Worm (Caenorhabditis elegans) whole organism, L2 larva: ENCODE data around the gene tbb-1.

Experiments
- C34F6.9 ChIP-seq: fragments of 150-350 bp; optimal IDR thresholded peaks from 2 replicates; lab custom pipeline; 2014; ENCODE audit warnings: missing biosample characterization, missing genetic modification characterization
- F13H6.1 ChIP-seq: sonication (generic microtip); optimal IDR thresholded peaks from 2 replicates; lab custom pipeline; 2016; ENCODE audit warnings: missing genetic modification characterization, missing compliant biosample characterization
- R02D3.7 ChIP-seq: fragments of 150-350 bp; optimal IDR thresholded peaks from 2 replicates; lab custom pipeline; 2014; ENCODE audit warnings: missing biosample characterization, missing genetic modification characterization
- Y55F3AM.14 ChIP-seq: fragments of 200-800 bp; sonication (Bioruptor generic); optimal IDR thresholded peaks from 2 replicates; lab custom pipeline; 2018; ENCODE audit warnings: mild to moderate bottlenecking, missing genetic modification characterization, missing compliant biosample characterization
- ZK546.5 ChIP-seq: sonication (generic microtip); optimal IDR thresholded peaks from 2 replicates; lab custom pipeline; 2017; ENCODE audit warnings: missing biosample characterization, missing genetic modification characterization
- alr-1 ChIP-seq: fragments of 150-350 bp; optimal IDR thresholded peaks from 2 replicates; lab custom pipeline; 2014; ENCODE audit warnings: missing biosample characterization, missing genetic modification characterization
- aly-2 ChIP-seq: fragments of 150-350 bp; optimal IDR thresholded peaks from 2 replicates; lab custom pipeline; 2014; ENCODE audit warnings: missing biosample characterization, missing genetic modification characterization
- ama-1 ChIP-seq: fragments of 150-350 bp; optimal IDR thresholded peaks from 2 replicates; lab custom pipeline; 2018; ENCODE audit warnings: inconsistent platforms
- blmp-1 ChIP-seq: sonication (generic microtip); optimal IDR thresholded peaks from 2 replicates; lab custom pipeline; 2017; ENCODE audit warnings: missing genetic modification characterization, mild to moderate bottlenecking, missing compliant biosample characterization, antibody characterized with exemption, moderate library complexity; ENCODE audit not compliant: insufficient read depth
- ceh-16 ChIP-seq: fragments of 150-350 bp; optimal IDR thresholded peaks from 2 replicates; lab custom pipeline; 2014; ENCODE audit warnings: missing biosample characterization, missing genetic modification characterization
- ceh-82 ChIP-seq: fragments of 150-350 bp; optimal IDR thresholded peaks from 2 replicates; lab custom pipeline; 2014; ENCODE audit warnings: missing biosample characterization, missing genetic modification characterization
- crh-2 ChIP-seq: sonication (generic microtip); optimal IDR thresholded peaks from 2 replicates; lab custom pipeline; 2017; ENCODE audit warnings: missing biosample characterization, missing genetic modification characterization
- dmd-4 ChIP-seq: sonication (generic microtip); optimal IDR thresholded peaks from 2 replicates; lab custom pipeline; 2017; ENCODE audit warnings: missing biosample characterization, missing genetic modification characterization
- egl-27 ChIP-seq: sonication (generic microtip); optimal IDR thresholded peaks from 3 replicates; lab custom pipeline; 2017; ENCODE audit warnings: missing biosample characterization, missing genetic modification reagents, missing genetic modification characterization
- elt-1 ChIP-seq: fragments of 150-350 bp; optimal IDR thresholded peaks from 2 replicates; lab custom pipeline; 2014; ENCODE audit warnings: missing biosample characterization, missing genetic modification characterization
- elt-3 ChIP-seq: sonication (generic microtip); optimal IDR thresholded peaks from 2 replicates; lab custom pipeline; 2017; ENCODE audit warnings: missing biosample characterization, missing genetic modification characterization
- fos-1 ChIP-seq: fragments of 150-350 bp; optimal IDR thresholded peaks from 2 replicates; lab custom pipeline; 2014; ENCODE audit warnings: missing biosample characterization, missing genetic modification characterization
- gmeb-1 ChIP-seq: fragments of 150-350 bp; optimal IDR thresholded peaks from 2 replicates; lab custom pipeline; 2014; ENCODE audit warnings: missing biosample characterization, missing genetic modification characterization
- lin-11 ChIP-seq: fragments of 150-350 bp; sonication (generic microtip); optimal IDR thresholded peaks from 2 replicates; lab custom pipeline; 2014; ENCODE audit warnings: missing biosample characterization, missing genetic modification characterization, inconsistent platforms, mixed read lengths
- lin-13 ChIP-seq: fragments of 150-350 bp; optimal IDR thresholded peaks from 2 replicates; lab custom pipeline; 2014; ENCODE audit warnings: missing biosample characterization, missing genetic modification reagents, missing genetic modification characterization
- lin-39 ChIP-seq: fragments of 150-350 bp; optimal IDR thresholded peaks from 2 replicates; lab custom pipeline; 2014; ENCODE audit warnings: missing biosample characterization, missing genetic modification reagents, missing genetic modification characterization
- lsy-2 ChIP-seq, 2 experiments: fragments of 150-350 bp in 1 of 2; sonication (generic microtip) in 1 of 2; optimal IDR thresholded peaks; 2 replicates each; lab custom pipeline; 2014 to 2017; ENCODE audit warnings: missing biosample characterization in 2 of 2, missing genetic modification characterization in 2 of 2
- mab-5 ChIP-seq: fragments of 150-350 bp; optimal IDR thresholded peaks from 2 replicates; lab custom pipeline; 2014; ENCODE audit warnings: missing biosample characterization, missing genetic modification characterization
- mbf-1 ChIP-seq: sonication (generic microtip); optimal IDR thresholded peaks from 2 replicates; lab custom pipeline; 2017; ENCODE audit warnings: missing biosample characterization, missing genetic modification characterization
- mdl-1 ChIP-seq, 2 experiments: fragments of 150-350 bp in 1 of 2; sonication (generic microtip) in 1 of 2; optimal IDR thresholded peaks; 2 replicates each; lab custom pipeline; 2017; ENCODE audit warnings: missing biosample characterization in 2 of 2, missing genetic modification characterization in 2 of 2
- nhr-10 ChIP-seq: sonication (generic microtip); optimal IDR thresholded peaks from 2 replicates; lab custom pipeline; 2017; ENCODE audit warnings: missing biosample characterization, missing genetic modification characterization
- nhr-11 ChIP-seq: fragments of 150-350 bp; optimal IDR thresholded peaks from 2 replicates; lab custom pipeline; 2014; ENCODE audit warnings: missing biosample characterization, missing genetic modification characterization
- nhr-12 ChIP-seq: fragments of 150-350 bp; optimal IDR thresholded peaks from 2 replicates; lab custom pipeline; 2014; ENCODE audit warnings: missing biosample characterization, missing genetic modification characterization
- nhr-129 ChIP-seq: fragments of 150-350 bp; optimal IDR thresholded peaks from 2 replicates; lab custom pipeline; 2014; ENCODE audit warnings: missing biosample characterization, missing genetic modification characterization
- nhr-21 ChIP-seq: fragments of 150-350 bp; optimal IDR thresholded peaks from 2 replicates; lab custom pipeline; 2014; ENCODE audit warnings: missing biosample characterization, missing genetic modification characterization
- nhr-23 ChIP-seq: fragments of 150-350 bp; optimal IDR thresholded peaks from 2 replicates; lab custom pipeline; 2014; ENCODE audit warnings: missing biosample characterization, missing genetic modification reagents, missing genetic modification characterization
- nhr-237 ChIP-seq: fragments of 150-350 bp; optimal IDR thresholded peaks from 2 replicates; lab custom pipeline; 2014; ENCODE audit warnings: missing biosample characterization, missing genetic modification characterization
- nhr-25 ChIP-seq: fragments of 150-350 bp; sonication (generic microtip); optimal IDR thresholded peaks from 3 replicates; lab custom pipeline; 2014; ENCODE audit warnings: missing biosample characterization, missing genetic modification characterization
- nhr-6 ChIP-seq: fragments of 150-350 bp; optimal IDR thresholded peaks from 2 replicates; lab custom pipeline; 2014; ENCODE audit warnings: missing biosample characterization, missing genetic modification characterization
- nhr-77 ChIP-seq: fragments of 150-350 bp; optimal IDR thresholded peaks from 2 replicates; lab custom pipeline; 2014; ENCODE audit warnings: missing biosample characterization, missing genetic modification characterization
- peb-1 ChIP-seq: fragments of 150-350 bp; optimal IDR thresholded peaks from 2 replicates; lab custom pipeline; 2014; ENCODE audit warnings: missing biosample characterization, missing genetic modification characterization
- sem-4 ChIP-seq: fragments of 150-350 bp; optimal IDR thresholded peaks from 2 replicates; lab custom pipeline; 2014; ENCODE audit warnings: missing biosample characterization, missing genetic modification reagents, missing genetic modification characterization
- skn-1 ChIP-seq: sonication (generic microtip); optimal IDR thresholded peaks from 2 replicates; lab custom pipeline; 2017; ENCODE audit warnings: missing biosample characterization, missing genetic modification characterization
- sma-3 ChIP-seq: sonication (generic microtip); optimal IDR thresholded peaks from 2 replicates; lab custom pipeline; 2016; ENCODE audit warnings: missing genetic modification reagents, missing genetic modification characterization, missing compliant biosample characterization
- sma-9 ChIP-seq, 2 experiments: fragments of 150-350 bp in 1 of 2; sonication (generic microtip) in 1 of 2; optimal IDR thresholded peaks; 2 replicates each; lab custom pipeline; 2014 to 2016; ENCODE audit warnings: missing genetic modification characterization in 2 of 2, mild to moderate bottlenecking in 1 of 2, missing biosample characterization in 1 of 2, missing compliant biosample characterization in 1 of 2, missing genetic modification reagents in 1 of 2, moderate library complexity in 1 of 2
- snpc-4 ChIP-seq: fragments of 150-350 bp; optimal IDR thresholded peaks from 2 replicates; lab custom pipeline; 2014; ENCODE audit warnings: missing biosample characterization, missing genetic modification characterization
- unc-39 ChIP-seq: fragments of 150-350 bp; optimal IDR thresholded peaks from 2 replicates; lab custom pipeline; 2014; ENCODE audit warnings: missing biosample characterization, missing genetic modification characterization
- unc-55 ChIP-seq: fragments of 150-350 bp; sonication (generic microtip); optimal IDR thresholded peaks from 3 replicates; lab custom pipeline; 2014; ENCODE audit warnings: missing biosample characterization, missing genetic modification reagents, missing genetic modification characterization
- unc-62 ChIP-seq: fragments of 150-350 bp; optimal IDR thresholded peaks from 2 replicates; lab custom pipeline; 2014; ENCODE audit warnings: missing biosample characterization, missing genetic modification reagents, missing genetic modification characterization
- zag-1 ChIP-seq: fragments of 150-350 bp; optimal IDR thresholded peaks from 2 replicates; lab custom pipeline; 2014; ENCODE audit warnings: missing biosample characterization, missing genetic modification characterization
- ztf-1 ChIP-seq: fragments of 200-800 bp; sonication (Bioruptor generic); conservative IDR thresholded peaks from 2 replicates; pipeline ENCODE4 v1.3.6; 2022; ENCODE audit warnings: missing genetic modification characterization, missing compliant biosample characterization
- ztf-11 ChIP-seq: sonication (generic microtip); optimal IDR thresholded peaks from 2 replicates; lab custom pipeline; 2017; ENCODE audit warnings: missing biosample characterization, missing genetic modification characterization
- ztf-4 ChIP-seq: fragments of 150-350 bp; optimal IDR thresholded peaks from 2 replicates; lab custom pipeline; 2014; ENCODE audit warnings: missing biosample characterization, missing genetic modification characterization

The tbb-1 gene

ce11 chrIII:10763032-10763431 lies 20.8 kb upstream of the tbb-1 start, which contains the start of gene dpy-28:
Gene dpy-28, plus strand, starts transcription at chrIII:10763131.
- TF ChIP-seq egl-27 (tag; lab: Kevin White, UChicago) (no peak), snpc-4 (no peak), sma-3 (no peak), alr-1 (tag; lab: Kevin White, UChicago) (no peak), nhr-129 (tag; lab: Kevin White, UChicago) (no peak), ama-1 (lab: Kevin White, UChicago) (peak; percentile 21), ztf-4 (tag; lab: Kevin White, UChicago) (no peak), nhr-21 (tag; lab: Kevin White, UChicago) (peak; percentile 21), nhr-23 (tag; lab: Kevin White, UChicago) (no peak), nhr-77 (tag; lab: Kevin White, UChicago) (no peak)

- TF ChIP-seq gmeb-1 (tag; lab: Kevin White, UChicago) (peak; percentile 100), ceh-16 (tag; lab: Kevin White, UChicago) (peak; percentile 96), mab-5 (tag; lab: Kevin White, UChicago) (peak; percentile 99), egl-27 (tag; lab: Kevin White, UChicago) (peak; percentile 97), nhr-6 (tag; lab: Kevin White, UChicago) (peak; percentile 99), C34F6.9 (peak; percentile 100), nhr-129 (tag; lab: Kevin White, UChicago) (peak; percentile 100), ztf-11 (tag; lab: Kevin White, UChicago) (peak; percentile 80), snpc-4 (peak; percentile 94), nhr-23 (tag; lab: Kevin White, UChicago) (no peak), F13H6.1 (peak; percentile 100), unc-39 (tag; lab: Kevin White, UChicago) (peak; percentile 100), ceh-82 (tag; lab: Kevin White, UChicago) (peak; percentile 100), mdl-1 (tag; optimal IDR thresholded peaks at IDR 0.05; lab: Kevin White, UChicago) (peak; percentile 91 to 100), nhr-237 (peak; percentile 94), nhr-25 (peak; percentile 100), skn-1 (tag; lab: Kevin White, UChicago) (peak; percentile 95), ama-1 (lab: Kevin White, UChicago) (peak; percentile 72), lin-11 (tag; lab: Kevin White, UChicago) (peak; percentile 100), R02D3.7 (tag; lab: Kevin White, UChicago) (peak; percentile 75), ztf-1 (GFP tag; lab: Robert Waterston, UW) (peak; percentile 99), sem-4 (tag; lab: Kevin White, UChicago) (peak; percentile 99), peb-1 (no peak), alr-1 (tag; lab: Kevin White, UChicago) (no peak), nhr-21 (tag; lab: Kevin White, UChicago) (peak; percentile 100), dmd-4 (tag; lab: Kevin White, UChicago) (peak; percentile 65), Y55F3AM.14 (GFP tag; lab: Kevin White, UChicago) (peak; percentile 100), elt-3 (tag; lab: Kevin White, UChicago) (no peak), blmp-1 (tag; lab: Kevin White, UChicago) (peak; percentile 97), nhr-12 (peak; percentile 76), nhr-11 (tag; lab: Kevin White, UChicago) (peak; percentile 90), nhr-10 (peak; percentile 94), fos-1 (tag; lab: Kevin White, UChicago) (peak; percentile 100), lsy-2 (tag; optimal IDR thresholded peaks at IDR 0.05; lab: Kevin White, UChicago) (peak; percentile 98 to 99), sma-9 (GFP tag; optimal IDR thresholded peaks at IDR 0.05; lab: Kevin White, UChicago) (peak; percentile 99), sma-9 (tag; optimal IDR thresholded peaks at IDR 0.05; lab: Kevin White, UChicago) (no peak), mbf-1 (tag; lab: Kevin White, UChicago) (peak; percentile 58), nhr-77 (tag; lab: Kevin White, UChicago) (peak; percentile 87), crh-2 (tag; lab: Kevin White, UChicago) (peak; percentile 100), unc-62 (GFP tag; lab: Kevin White, UChicago) (peak; percentile 96), aly-2 (tag; lab: Kevin White, UChicago) (no peak), lin-39 (peak; percentile 91), sma-3 (peak; percentile 100), ztf-4 (tag; lab: Kevin White, UChicago) (peak; percentile 100), ZK546.5 (tag; lab: Kevin White, UChicago) (peak; percentile 93), elt-1 (tag; lab: Kevin White, UChicago) (no peak), unc-55 (GFP tag; lab: Kevin White, UChicago) (peak; percentile 100), lin-13 (GFP tag; lab: Kevin White, UChicago) (peak; percentile 100), zag-1 (peak; percentile 100)
- TF ChIP-seq, all 48 proteins: peak for 42
These were observed 17.1 kb upstream of the tbb-1 start, which contains the start of gene tasp-1 for ce11 chrIII:10759050-10760023. Gene tasp-1, plus strand, starts transcription at chrIII:10759307.
